Worm (Caenorhabditis elegans): ENCODE results near the gene str-116.

The str-116 gene

ce11 chrV:11252429-11252828 is 14.4 kb upstream of the str-116 start, which contains the start of gene srsx-33:
TSS of gene srsx-33 (minus strand) at chrV:11252529.
- TF ChIP-seq blmp-1 (tag; optimal IDR thresholded peaks at IDR 0.05) (no peak), hlh-1 (tag; optimal IDR thresholded peaks at IDR 0.05) (no peak), lin-32 (GFP tag; optimal IDR thresholded peaks at IDR 0.05) (no peak), unc-62 (GFP tag; optimal IDR thresholded peaks at IDR 0.05) (no peak), flh-1 (GFP tag; optimal IDR thresholded peaks at IDR 0.05) (no peak)

- TF ChIP-seq sem-2 (GFP tag; optimal IDR thresholded peaks at IDR 0.05) (no peak), ceh-39 (tag; optimal IDR thresholded peaks at IDR 0.05) (no peak), mab-5 (tag; optimal IDR thresholded peaks at IDR 0.05) (no peak), bed-3 (GFP tag; optimal IDR thresholded peaks at IDR 0.05) (no peak), ztf-11 (tag; optimal IDR thresholded peaks at IDR 0.05) (no peak), lin-32 (GFP tag; optimal IDR thresholded peaks at IDR 0.05) (no peak), zip-8 (tag; optimal IDR thresholded peaks at IDR 0.05) (no peak), lin-13 (tag; optimal IDR thresholded peaks at IDR 0.05) (no peak), snpc-4 (tag; optimal IDR thresholded peaks at IDR 0.05) (no peak), lsy-2 (tag; optimal IDR thresholded peaks at IDR 0.05) (no peak), unc-62 (GFP tag; optimal IDR thresholded peaks at IDR 0.05) (no peak), elt-3 (tag; optimal IDR thresholded peaks at IDR 0.05) (no peak), mls-2 (tag; optimal IDR thresholded peaks at IDR 0.05) (no peak), ces-1 (GFP tag; optimal IDR thresholded peaks at IDR 0.05) (no peak), cnd-1 (tag; optimal IDR thresholded peaks at IDR 0.05) (no peak), nhr-2 (tag; optimal IDR thresholded peaks at IDR 0.05) (no peak), drap-1 (GFP tag; optimal IDR thresholded peaks at IDR 0.05) (no peak)
These were observed 11.8 kb upstream of the str-116 start, which contains the start of gene srsx-31 for ce11 chrV:11254980-11255379. TSS of gene srsx-31 (minus strand) at chrV:11255080.

- TF ChIP-seq mab-5 (tag; optimal IDR thresholded peaks at IDR 0.05) (no peak), nhr-237 (tag; optimal IDR thresholded peaks at IDR 0.05) (no peak), zip-8 (tag; optimal IDR thresholded peaks at IDR 0.05) (no peak), M03D4.4 (tag; optimal IDR thresholded peaks at IDR 0.05) (no peak), ztf-11 (tag; optimal IDR thresholded peaks at IDR 0.05) (no peak), lin-13 (tag; optimal IDR thresholded peaks at IDR 0.05) (no peak), bed-3 (GFP tag; optimal IDR thresholded peaks at IDR 0.05) (no peak), hlh-1 (tag; optimal IDR thresholded peaks at IDR 0.05) (no peak), elt-3 (tag; optimal IDR thresholded peaks at IDR 0.05) (no peak), ceh-43 (GFP tag; optimal IDR thresholded peaks at IDR 0.05) (no peak), tbx-8 (GFP tag; optimal IDR thresholded peaks at IDR 0.05) (no peak)
These were observed 7.9 kb upstream of the str-116 start, which contains the start of gene lgc-36 for ce11 chrV:11258896-11259295. TSS of gene lgc-36 (minus strand) at chrV:11258996.

- TF ChIP-seq zip-8 (tag; optimal IDR thresholded peaks at IDR 0.05) (no peak), nhr-76 (tag; optimal IDR thresholded peaks at IDR 0.05) (no peak), drap-1 (GFP tag; optimal IDR thresholded peaks at IDR 0.05) (no peak), M03D4.4 (tag; optimal IDR thresholded peaks at IDR 0.05) (no peak), lin-32 (GFP tag; optimal IDR thresholded peaks at IDR 0.05) (no peak), elt-3 (tag; optimal IDR thresholded peaks at IDR 0.05) (no peak), unc-62 (GFP tag; optimal IDR thresholded peaks at IDR 0.05) (no peak), hlh-1 (tag; optimal IDR thresholded peaks at IDR 0.05) (no peak), elt-1 (tag; optimal IDR thresholded peaks at IDR 0.05; ENCODE audit: borderline replicate concordance, insufficient read depth) (no peak)
These were observed 6.2 kb upstream of the str-116 start, which contains the start of gene F07B10.7 for ce11 chrV:11260622-11261021. TSS of gene F07B10.7 (minus strand) at chrV:11260722.

DNA sequence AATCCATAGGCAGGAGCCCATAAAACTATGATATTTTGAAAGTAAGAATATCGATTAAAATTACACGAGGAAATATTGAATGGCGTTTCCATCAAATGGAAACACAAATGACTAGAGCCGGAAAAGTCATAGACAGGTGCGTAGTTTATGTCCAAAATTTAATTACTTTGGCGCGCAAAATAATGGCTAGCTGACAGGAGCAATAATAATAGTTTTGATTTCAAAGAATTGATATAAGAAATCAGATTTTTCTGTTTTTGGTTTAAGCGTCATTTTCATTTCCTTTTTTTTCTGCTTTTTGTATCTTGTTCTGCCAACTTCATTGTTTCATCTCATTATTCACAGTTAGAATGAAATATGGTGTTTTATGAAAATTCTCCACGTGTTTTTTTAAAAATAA is 3.8 kb upstream of the str-116 start, which contains the start of gene F07B10.4:
Gene F07B10.4 (minus strand): TSS at position 101 of the 400 bp plus-strand sequence.
- TF ChIP-seq pha-4 (tag; optimal IDR thresholded peaks at IDR 0.05) (no peak), nhr-2 (tag; optimal IDR thresholded peaks at IDR 0.05) (no peak), elt-3 (tag; optimal IDR thresholded peaks at IDR 0.05) (no peak), tbx-8 (GFP tag; optimal IDR thresholded peaks at IDR 0.05) (no peak), blmp-1 (tag; optimal IDR thresholded peaks at IDR 0.05) (no peak), lin-13 (tag; optimal IDR thresholded peaks at IDR 0.05) (no peak), mls-2 (tag; optimal IDR thresholded peaks at IDR 0.05) (no peak), ham-2 (GFP tag; optimal IDR thresholded peaks at IDR 0.05) (no peak), snpc-4 (tag; optimal IDR thresholded peaks at IDR 0.05) (no peak), nhr-28 (tag; optimal IDR thresholded peaks at IDR 0.05) (no peak), ceh-39 (tag; optimal IDR thresholded peaks at IDR 0.05) (no peak), bed-3 (GFP tag; optimal IDR thresholded peaks at IDR 0.05) (no peak), mep-1 (tag; optimal IDR thresholded peaks at IDR 0.05) (no peak), unc-120 (tag; optimal IDR thresholded peaks at IDR 0.05; ENCODE audit: poor library complexity, severe bottlenecking) (no peak), unc-62 (GFP tag; optimal IDR thresholded peaks at IDR 0.05) (no peak), cnd-1 (tag; optimal IDR thresholded peaks at IDR 0.05) (no peak), sptf-1 (tag; optimal IDR thresholded peaks at IDR 0.05) (no peak), drap-1 (GFP tag; optimal IDR thresholded peaks at IDR 0.05) (no peak)
